Worm (Caenorhabditis elegans) whole organism, L4 larva: ENCODE data around the gene srh-212.

Experiments used
- F49E8.2 ChIP-seq: sonication (generic microtip); optimal IDR thresholded peaks from 2 replicates; lab custom pipeline; 2016; ENCODE audit warnings: missing compliant biosample characterization, mild to moderate bottlenecking, missing genetic modification characterization, borderline replicate concordance
- T20F7.1 ChIP-seq: fragments of 200-800 bp; sonication (Bioruptor generic); optimal IDR thresholded peaks from 2 replicates; lab custom pipeline; 2018; ENCODE audit warnings: mild to moderate bottlenecking, missing genetic modification characterization, missing compliant biosample characterization
- T26A8.4 ChIP-seq: fragments of 200-800 bp; sonication (Bioruptor generic); IDR thresholded peaks from 2 replicates; pipeline ENCODE4 v1.3.6; 2022; ENCODE audit warnings: missing genetic modification characterization, missing compliant biosample characterization
- Y105C5A.15 ChIP-seq: fragments of 200-800 bp; sonication (Bioruptor generic); IDR thresholded peaks from 2 replicates; pipeline ENCODE4 v1.3.6; 2022; ENCODE audit warnings: missing genetic modification characterization, missing compliant biosample characterization
- Y48G9A.11 ChIP-seq: fragments of 200-800 bp; sonication (Bioruptor generic); IDR thresholded peaks from 2 replicates; pipeline ENCODE4 v1.3.6; 2022; ENCODE audit warnings: missing genetic modification reagents, missing genetic modification characterization, missing compliant biosample characterization
- Y75B8A.6 ChIP-seq: fragments of 200-800 bp; sonication (Bioruptor generic); IDR thresholded peaks from 2 replicates; pipeline ENCODE4 v1.3.6; 2022; ENCODE audit warnings: missing genetic modification reagents, missing genetic modification characterization, missing compliant biosample characterization
- attf-4 ChIP-seq: sonication (generic microtip); optimal IDR thresholded peaks from 3 replicates; lab custom pipeline; 2017; ENCODE audit warnings: missing biosample characterization, missing genetic modification characterization
- ceh-28 ChIP-seq: fragments of 150-350 bp; optimal IDR thresholded peaks from 2 replicates; lab custom pipeline; 2014; ENCODE audit warnings: missing biosample characterization, missing genetic modification reagents, missing genetic modification characterization
- ceh-32 ChIP-seq: sonication (generic microtip); optimal IDR thresholded peaks from 2 replicates; lab custom pipeline; 2016; ENCODE audit warnings: mild to moderate bottlenecking, missing genetic modification characterization, missing compliant biosample characterization; ENCODE audit not compliant: poor library complexity
- ceh-62 ChIP-seq: sonication (generic microtip); optimal IDR thresholded peaks from 2 replicates; lab custom pipeline; 2017; ENCODE audit warnings: missing biosample characterization, missing genetic modification characterization
- ceh-82 ChIP-seq: sonication (generic microtip); optimal IDR thresholded peaks from 2 replicates; lab custom pipeline; 2017; ENCODE audit warnings: missing biosample characterization, missing genetic modification characterization
- ces-1 ChIP-seq: fragments of 150-350 bp; sonication (generic microtip); optimal IDR thresholded peaks from 4 replicates; lab custom pipeline; 2014; ENCODE audit warnings: missing biosample characterization, missing genetic modification reagents, missing genetic modification characterization
- ctbp-1 ChIP-seq: fragments of 200-800 bp; sonication (Bioruptor generic); IDR thresholded peaks from 2 replicates; pipeline ENCODE4 v1.3.6; 2022; ENCODE audit warnings: missing genetic modification reagents, missing genetic modification characterization, missing compliant biosample characterization
- daf-12 ChIP-seq: fragments of 150-350 bp; optimal IDR thresholded peaks from 2 replicates; lab custom pipeline; 2014; ENCODE audit warnings: missing biosample characterization, missing genetic modification reagents, missing genetic modification characterization
- daf-16 ChIP-seq, 3 experiments: sonication (generic microtip); optimal IDR thresholded peaks; 2 replicates each; lab custom pipeline; 2016 to 2017; ENCODE audit warnings: missing genetic modification characterization in 3 of 3, missing genetic modification reagents in 3 of 3, mild to moderate bottlenecking in 2 of 3, missing compliant biosample characterization in 2 of 3, missing biosample characterization in 1 of 3, moderate library complexity in 1 of 3
- daf-19 ChIP-seq: fragments of 200-800 bp; sonication (Bioruptor generic); conservative IDR thresholded peaks from 2 replicates; pipeline ENCODE4 v1.3.6; 2022; ENCODE audit warnings: missing genetic modification characterization, missing compliant biosample characterization
- daf-8 ChIP-seq: fragments of 200-800 bp; sonication (Bioruptor generic); IDR thresholded peaks from 2 replicates; pipeline ENCODE4 v1.3.6; 2022; ENCODE audit warnings: missing genetic modification characterization, missing compliant biosample characterization
- dpl-1 ChIP-seq: fragments of 150-350 bp; optimal IDR thresholded peaks from 2 replicates; lab custom pipeline; 2014; ENCODE audit warnings: missing biosample characterization, missing genetic modification reagents, missing genetic modification characterization
- duxl-1 ChIP-seq: sonication (generic microtip); optimal IDR thresholded peaks from 2 replicates; lab custom pipeline; 2016; ENCODE audit warnings: mild to moderate bottlenecking, missing genetic modification characterization, moderate library complexity, missing compliant biosample characterization; ENCODE audit not compliant: poor library complexity
- dve-1 ChIP-seq: sonication (generic microtip); optimal IDR thresholded peaks from 2 replicates; lab custom pipeline; 2017; ENCODE audit warnings: antibody characterized with exemption, mild to moderate bottlenecking, missing genetic modification characterization, missing compliant biosample characterization; ENCODE audit not compliant: insufficient read depth
- gei-8 ChIP-seq: fragments of 200-800 bp; sonication (Bioruptor generic); optimal IDR thresholded peaks from 2 replicates; lab custom pipeline; 2018; ENCODE audit warnings: mild to moderate bottlenecking, missing genetic modification characterization, missing compliant biosample characterization
- hif-1 ChIP-seq, 2 experiments: sonication (generic microtip); optimal IDR thresholded peaks; 2 replicates each; lab custom pipeline; 2016 to 2017; ENCODE audit warnings: missing compliant biosample characterization in 2 of 2, missing genetic modification characterization in 2 of 2, missing genetic modification reagents in 2 of 2, missing genotype in 2 of 2, mild to moderate bottlenecking in 1 of 2
- hlh-11 ChIP-seq: fragments of 200-800 bp; sonication (Bioruptor generic); optimal IDR thresholded peaks from 2 replicates; lab custom pipeline; 2018; ENCODE audit warnings: mild to moderate bottlenecking, missing genetic modification characterization, missing compliant biosample characterization
- hlh-30 ChIP-seq: sonication (generic microtip); optimal IDR thresholded peaks from 2 replicates; lab custom pipeline; 2017; ENCODE audit warnings: antibody characterized with exemption, mild to moderate bottlenecking, missing genetic modification characterization, missing compliant biosample characterization; ENCODE audit not compliant: insufficient read depth
- lim-7 ChIP-seq: fragments of 200-800 bp; sonication (Bioruptor generic); IDR thresholded peaks from 2 replicates; pipeline ENCODE4 v1.3.6; 2022; ENCODE audit warnings: missing genetic modification characterization, missing compliant biosample characterization
- lin-1 ChIP-seq: fragments of 200-800 bp; sonication (Bioruptor generic); IDR thresholded peaks from 2 replicates; pipeline ENCODE4 v1.3.6; 2022; ENCODE audit warnings: missing genetic modification reagents, missing genetic modification characterization, missing compliant biosample characterization
- lin-29 ChIP-seq: fragments of 200-800 bp; sonication (Bioruptor generic); IDR thresholded peaks from 2 replicates; pipeline ENCODE4 v1.3.6; 2022; ENCODE audit warnings: missing genetic modification reagents, missing genetic modification characterization, missing compliant biosample characterization
- lin-39 ChIP-seq: fragments of 150-350 bp; optimal IDR thresholded peaks from 2 replicates; lab custom pipeline; 2014; ENCODE audit warnings: missing biosample characterization, missing genetic modification reagents, missing genetic modification characterization
- mdl-1 ChIP-seq, 2 experiments: fragments of 150-350 bp in 1 of 2; sonication (generic microtip) in 1 of 2; optimal IDR thresholded peaks; 2 replicates each; lab custom pipeline; 2014 to 2017; ENCODE audit warnings: missing biosample characterization in 2 of 2, missing genetic modification characterization in 2 of 2
- mxl-2 ChIP-seq: fragments of 200-800 bp; sonication (Bioruptor generic); conservative IDR thresholded peaks from 2 replicates; pipeline ENCODE4 v1.3.6; 2022; ENCODE audit warnings: missing genetic modification reagents, missing genetic modification characterization, missing compliant biosample characterization
- mxl-3 ChIP-seq: fragments of 200-800 bp; sonication (Bioruptor generic); optimal IDR thresholded peaks from 2 replicates; lab custom pipeline; 2018; ENCODE audit warnings: mild to moderate bottlenecking, missing genetic modification characterization, missing compliant biosample characterization
- nhr-102 ChIP-seq: sonication (generic microtip); optimal IDR thresholded peaks from 2 replicates; lab custom pipeline; 2016; ENCODE audit warnings: mild to moderate bottlenecking, missing genetic modification characterization, moderate library complexity, missing compliant biosample characterization
- nhr-111 ChIP-seq: fragments of 200-800 bp; sonication (Bioruptor generic); optimal IDR thresholded peaks from 2 replicates; lab custom pipeline; 2018; ENCODE audit warnings: mild to moderate bottlenecking, missing genetic modification characterization, missing compliant biosample characterization
- nhr-237 ChIP-seq: sonication (generic microtip); optimal IDR thresholded peaks from 2 replicates; lab custom pipeline; 2017; ENCODE audit warnings: missing biosample characterization, missing genetic modification characterization
- nhr-41 ChIP-seq: fragments of 200-800 bp; sonication (Bioruptor generic); IDR thresholded peaks from 2 replicates; pipeline ENCODE4 v1.3.6; 2022; ENCODE audit warnings: missing genetic modification reagents, missing genetic modification characterization, missing compliant biosample characterization
- nhr-77 ChIP-seq: fragments of 150-350 bp; optimal IDR thresholded peaks from 2 replicates; lab custom pipeline; 2014; ENCODE audit warnings: missing biosample characterization, missing genetic modification characterization
- pha-4 ChIP-seq, 2 experiments: fragments of 150-350 bp in 1 of 2; fragments of 200-800 bp in 1 of 2; sonication (Bioruptor generic) in 1 of 2; IDR thresholded peaks in 1 of 2; optimal IDR thresholded peaks in 1 of 2; 2 replicates each; pipeline versions ENCODE4 v1.3.6 to Lab custom; 2014 to 2022; ENCODE audit warnings: missing genetic modification characterization in 2 of 2, missing genetic modification reagents in 2 of 2, missing biosample characterization in 1 of 2, missing compliant biosample characterization in 1 of 2
- saeg-2 ChIP-seq: fragments of 200-800 bp; sonication (Bioruptor generic); IDR thresholded peaks from 2 replicates; pipeline ENCODE4 v1.3.6; 2022; ENCODE audit warnings: missing genetic modification reagents, missing genetic modification characterization, missing compliant biosample characterization
- sdz-12 ChIP-seq: fragments of 200-800 bp; sonication (Bioruptor generic); optimal IDR thresholded peaks from 2 replicates; lab custom pipeline; 2018; ENCODE audit warnings: mild to moderate bottlenecking, missing genetic modification characterization, missing compliant biosample characterization
- snpc-1.2 ChIP-seq: fragments of 200-800 bp; sonication (Bioruptor generic); IDR thresholded peaks from 2 replicates; pipeline ENCODE4 v1.3.6; 2022; ENCODE audit warnings: missing genetic modification reagents, missing genetic modification characterization, missing compliant biosample characterization
- spr-1 ChIP-seq: sonication (generic microtip); optimal IDR thresholded peaks from 2 replicates; lab custom pipeline; 2016; ENCODE audit warnings: mild to moderate bottlenecking, missing genetic modification characterization, missing compliant biosample characterization
- spr-3 ChIP-seq: fragments of 200-800 bp; sonication (Bioruptor generic); optimal IDR thresholded peaks from 2 replicates; lab custom pipeline; 2018; ENCODE audit warnings: mild to moderate bottlenecking, missing genetic modification characterization, missing compliant biosample characterization
- unc-130 ChIP-seq: sonication (generic microtip); optimal IDR thresholded peaks from 2 replicates; lab custom pipeline; 2016; ENCODE audit warnings: missing genetic modification reagents, missing genetic modification characterization, missing compliant biosample characterization
- unc-62 ChIP-seq, 3 experiments: fragments of 150-350 bp in 1 of 3; sonication (generic microtip); optimal IDR thresholded peaks in 2 of 3; peaks in 1 of 3; 1 replicate in 1 of 3; 2 replicates in 2 of 3; lab custom pipeline; 2014 to 2017; ENCODE audit warnings: missing biosample characterization in 3 of 3, missing genetic modification characterization in 3 of 3, missing genetic modification reagents in 3 of 3, missing genotype in 1 of 3
- zfp-2 ChIP-seq: sonication (generic microtip); optimal IDR thresholded peaks from 2 replicates; lab custom pipeline; 2016; ENCODE audit warnings: mild to moderate bottlenecking, missing genetic modification characterization, missing compliant biosample characterization
- zfp-3 ChIP-seq: fragments of 200-800 bp; sonication (Bioruptor generic); conservative IDR thresholded peaks from 2 replicates; pipeline ENCODE4 v1.3.6; 2022; ENCODE audit warnings: missing genetic modification reagents, missing genetic modification characterization, missing compliant biosample characterization
- zip-2 ChIP-seq: fragments of 150-350 bp; optimal IDR thresholded peaks from 2 replicates; lab custom pipeline; 2014; ENCODE audit warnings: missing biosample characterization, missing genetic modification characterization
- ztf-11 ChIP-seq: fragments of 150-350 bp; optimal IDR thresholded peaks from 2 replicates; lab custom pipeline; 2014; ENCODE audit warnings: missing biosample characterization, missing genetic modification characterization
- ztf-7 ChIP-seq: fragments of 150-350 bp; optimal IDR thresholded peaks from 2 replicates; lab custom pipeline; 2014; ENCODE audit warnings: missing biosample characterization, missing genetic modification characterization

srh-212 gene

DNA sequence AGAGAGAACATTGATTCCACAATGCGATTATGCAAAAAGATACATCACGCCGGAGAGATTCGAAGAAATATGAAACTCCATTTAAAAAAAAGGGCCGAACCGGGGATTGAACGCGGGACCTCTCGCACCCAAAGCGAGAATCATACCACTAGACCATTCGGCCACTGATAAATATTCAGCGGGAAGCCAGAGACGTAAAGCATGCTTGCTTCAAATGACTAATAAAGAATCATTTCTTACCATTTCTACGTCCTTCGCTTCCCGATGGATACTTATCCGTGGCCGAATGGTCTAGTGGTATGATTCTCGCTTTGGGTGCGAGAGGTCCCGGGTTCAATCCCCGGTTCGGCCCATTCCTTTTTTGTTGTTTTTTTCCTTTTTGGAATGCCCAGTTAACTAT, 8.7 kb downstream of the srh-212 start (continued):
- TF ChIP-seq mxl-2 (GFP tag; lab: Robert Waterston, UW) = 0 out of 2 replicates have a peak, but pooled peaks have one; percentile 49
- peak; percentile 70 for TF ChIP-seq Y48G9A.11
- TF ChIP-seq T26A8.4 = peak; percentile 63
- no peak for TF ChIP-seq mxl-3 (GFP tag; lab: Kevin White, UChicago)
- TF ChIP-seq daf-19 (GFP tag; lab: Robert Waterston, UW) = no peak
- TF ChIP-seq nhr-41 (GFP tag; lab: Robert Waterston, UW) = no peak
- TF ChIP-seq sdz-12 (GFP tag; lab: Kevin White, UChicago) = no peak
- 0 out of 2 replicates have a peak, but pooled peaks have one; percentile 18 for TF ChIP-seq Y105C5A.15 (GFP tag; lab: Robert Waterston, UW)
- no peak for TF ChIP-seq hlh-30
- TF ChIP-seq zfp-2 (tag; lab: Kevin White, UChicago) = no peak
- no peak for TF ChIP-seq ceh-62 (tag; lab: Kevin White, UChicago)
- TF ChIP-seq gei-8 = no peak
- TF ChIP-seq zip-2 (tag; lab: Kevin White, UChicago) = no peak
- no peak for TF ChIP-seq F49E8.2 (tag; lab: Kevin White, UChicago)
- TF ChIP-seq nhr-237 (tag; lab: Kevin White, UChicago) = no peak
- TF ChIP-seq spr-3 (GFP tag; lab: Kevin White, UChicago) = no peak
- TF ChIP-seq hif-1 (tag; optimal IDR thresholded peaks at IDR 0.05; lab: Kevin White, UChicago) = no peak
- no peak for TF ChIP-seq ztf-11 (tag; lab: Kevin White, UChicago)
- TF ChIP-seq dve-1 (tag; lab: Kevin White, UChicago) = no peak
- TF ChIP-seq lin-29 (GFP tag; lab: Robert Waterston, UW) = no peak
- no peak for TF ChIP-seq saeg-2 (GFP tag; lab: Robert Waterston, UW)
- TF ChIP-seq mdl-1 (tag; optimal IDR thresholded peaks at IDR 0.05; lab: Kevin White, UChicago) = no peak
- TF ChIP-seq dpl-1 (GFP tag; lab: Kevin White, UChicago) = no peak
- TF ChIP-seq ceh-28 (tag; lab: Kevin White, UChicago) = no peak
- no peak for TF ChIP-seq attf-4 (tag; lab: Kevin White, UChicago)
- TF ChIP-seq lim-7 (GFP tag; lab: Robert Waterston, UW) = peak; percentile 75
- no peak for TF ChIP-seq spr-1 (tag; lab: Kevin White, UChicago)
- no peak for TF ChIP-seq pha-4 (GFP tag; IDR thresholded peaks at IDR 0.05; lab: Robert Waterston, UW)
- TF ChIP-seq pha-4 (tag; optimal IDR thresholded peaks at IDR 0.05; lab: Kevin White, UChicago) = no peak
- 0 out of 2 replicates have a peak, but pooled peaks have one; percentile 41 for TF ChIP-seq ctbp-1 (GFP tag; lab: Robert Waterston, UW)
- TF ChIP-seq lin-1 (GFP tag; lab: Robert Waterston, UW) = peak; percentile 51
- TF ChIP-seq lin-39 (tag; lab: Kevin White, UChicago) = no peak
- TF ChIP-seq nhr-102 (tag; lab: Kevin White, UChicago) = no peak
- TF ChIP-seq ces-1 = no peak
- peak in 1 of 2 experiments; percentile 17 for TF ChIP-seq daf-16 (GFP tag; optimal IDR thresholded peaks at IDR 0.05; lab: Kevin White, UChicago)
- TF ChIP-seq daf-16 (tag; optimal IDR thresholded peaks at IDR 0.05; lab: Kevin White, UChicago) = peak; percentile 45
- no peak for TF ChIP-seq ceh-82 (tag; lab: Kevin White, UChicago)
- TF ChIP-seq nhr-77 = no peak
- no peak for TF ChIP-seq nhr-111 (GFP tag; lab: Kevin White, UChicago)
- TF ChIP-seq daf-12 (tag; lab: Kevin White, UChicago) = no peak
- no peak for TF ChIP-seq unc-130 (GFP tag; lab: Kevin White, UChicago)
- no peak for TF ChIP-seq ceh-32 (tag; lab: Kevin White, UChicago)
- no peak for TF ChIP-seq Y75B8A.6 (GFP tag; lab: Robert Waterston, UW)
- TF ChIP-seq daf-8 (GFP tag; lab: Robert Waterston, UW) = no peak
- no peak for TF ChIP-seq hlh-11 (tag; lab: Kevin White, UChicago)
- peak; percentile 47; the same call in 1 of the 2 replicates for TF ChIP-seq snpc-1.2 (GFP tag; lab: Robert Waterston, UW)
- no peak for TF ChIP-seq duxl-1 (tag; lab: Kevin White, UChicago)
- TF ChIP-seq zfp-3 = no peak
- no peak for TF ChIP-seq unc-62 (GFP tag; optimal IDR thresholded peaks at IDR 0.05 in 1 of 2; lab: Kevin White, UChicago)
- TF ChIP-seq unc-62 (tag; optimal IDR thresholded peaks at IDR 0.05; lab: Kevin White, UChicago) = no peak
- no peak for TF ChIP-seq ztf-7 (tag; lab: Kevin White, UChicago)
- no peak for TF ChIP-seq T20F7.1
